Worm (Caenorhabditis elegans): ENCODE data around the gene myo-5.

ce11 chrV:8102960-8103359 lies 5.8 kb upstream of the myo-5 start, which contains the start of gene str-90:
- TF ChIP-seq dao-5 (tag; optimal IDR thresholded peaks at IDR 0.05) (no peak), W03F9.2 (tag; optimal IDR thresholded peaks at IDR 0.05) (no peak), him-1 (tag; optimal IDR thresholded peaks at IDR 0.05) (no peak)
